Worm (Caenorhabditis elegans) whole organism, mixed stage, embryonic: ENCODE data around the gene clec-234.

Experiments used
- M03D4.4 ChIP-seq: sonication (generic microtip); optimal IDR thresholded peaks from 2 replicates; lab custom pipeline; 2017; ENCODE audit warnings: mild to moderate bottlenecking, missing genetic modification characterization, missing compliant biosample characterization
- bed-3 ChIP-seq: fragments of 200-800 bp; sonication (Bioruptor generic); optimal IDR thresholded peaks from 3 replicates; lab custom pipeline; 2018; ENCODE audit warnings: mild to moderate bottlenecking, missing genetic modification characterization, moderate library complexity, missing compliant biosample characterization
- ceh-39 ChIP-seq: fragments of 150-350 bp; optimal IDR thresholded peaks from 2 replicates; lab custom pipeline; 2014; ENCODE audit warnings: missing biosample characterization, missing genetic modification characterization
- ceh-43 ChIP-seq: fragments of 200-800 bp; sonication (Bioruptor generic); optimal IDR thresholded peaks from 2 replicates; lab custom pipeline; 2018; ENCODE audit warnings: mild to moderate bottlenecking, missing genetic modification characterization, moderate library complexity, missing compliant biosample characterization
- ceh-83 ChIP-seq: fragments of 200-800 bp; sonication (Bioruptor generic); optimal IDR thresholded peaks from 2 replicates; lab custom pipeline; 2018; ENCODE audit warnings: mild to moderate bottlenecking, missing genetic modification characterization, missing compliant biosample characterization
- ces-1 ChIP-seq: fragments of 150-350 bp; optimal IDR thresholded peaks from 2 replicates; lab custom pipeline; 2014; ENCODE audit warnings: missing biosample characterization, missing genetic modification reagents, missing genetic modification characterization
- cnd-1 ChIP-seq: fragments of 200-800 bp; sonication (Bioruptor generic); optimal IDR thresholded peaks from 2 replicates; lab custom pipeline; 2018; ENCODE audit warnings: mild to moderate bottlenecking, missing genetic modification characterization, missing compliant biosample characterization
- drap-1 ChIP-seq: fragments of 200-800 bp; sonication (Bioruptor generic); optimal IDR thresholded peaks from 3 replicates; lab custom pipeline; 2018; ENCODE audit warnings: mild to moderate bottlenecking, missing genetic modification characterization, missing compliant biosample characterization
- elt-1 ChIP-seq: sonication (generic microtip); optimal IDR thresholded peaks from 2 replicates; lab custom pipeline; 2017; ENCODE audit warnings: missing genetic modification characterization, mild to moderate bottlenecking, missing compliant biosample characterization, antibody characterized with exemption, moderate library complexity, borderline replicate concordance; ENCODE audit not compliant: insufficient read depth
- elt-3 ChIP-seq: fragments of 150-350 bp; optimal IDR thresholded peaks from 2 replicates; lab custom pipeline; 2014; ENCODE audit warnings: missing biosample characterization, missing genetic modification characterization
- ham-2 ChIP-seq: fragments of 200-800 bp; sonication (Bioruptor generic); optimal IDR thresholded peaks from 2 replicates; lab custom pipeline; 2018; ENCODE audit warnings: mild to moderate bottlenecking, missing genetic modification characterization, missing compliant biosample characterization
- hlh-1 ChIP-seq: fragments of 150-350 bp; optimal IDR thresholded peaks from 2 replicates; lab custom pipeline; 2014; ENCODE audit warnings: missing biosample characterization, missing genetic modification reagents, missing genetic modification characterization
- lin-13 ChIP-seq: fragments of 150-350 bp; optimal IDR thresholded peaks from 2 replicates; lab custom pipeline; 2014; ENCODE audit warnings: missing biosample characterization, missing genetic modification characterization
- lin-32 ChIP-seq: fragments of 200-800 bp; sonication (Bioruptor generic); optimal IDR thresholded peaks from 2 replicates; lab custom pipeline; 2018; ENCODE audit warnings: mild to moderate bottlenecking, missing genetic modification characterization, missing compliant biosample characterization
- lsy-2 ChIP-seq: fragments of 150-350 bp; optimal IDR thresholded peaks from 2 replicates; lab custom pipeline; 2014; ENCODE audit warnings: missing biosample characterization, missing genetic modification characterization
- mab-5 ChIP-seq: fragments of 150-350 bp; optimal IDR thresholded peaks from 2 replicates; lab custom pipeline; 2014; ENCODE audit warnings: missing biosample characterization, missing genetic modification characterization
- mep-1 ChIP-seq: fragments of 150-350 bp; optimal IDR thresholded peaks from 2 replicates; lab custom pipeline; 2017; ENCODE audit warnings: missing biosample characterization, missing genetic modification reagents, missing genetic modification characterization, inconsistent platforms
- nhr-12 ChIP-seq: fragments of 150-350 bp; optimal IDR thresholded peaks from 2 replicates; lab custom pipeline; 2014; ENCODE audit warnings: missing biosample characterization, missing genetic modification characterization
- nhr-2 ChIP-seq: fragments of 150-350 bp; optimal IDR thresholded peaks from 2 replicates; lab custom pipeline; 2014; ENCODE audit warnings: missing biosample characterization, missing genetic modification characterization
- nhr-237 ChIP-seq: fragments of 150-350 bp; optimal IDR thresholded peaks from 2 replicates; lab custom pipeline; 2014; ENCODE audit warnings: missing biosample characterization, missing genetic modification characterization
- nhr-76 ChIP-seq: sonication (generic microtip); optimal IDR thresholded peaks from 2 replicates; lab custom pipeline; 2017; ENCODE audit warnings: missing biosample characterization, missing genetic modification characterization
- pha-4 ChIP-seq: fragments of 150-350 bp; optimal IDR thresholded peaks from 2 replicates; lab custom pipeline; 2018; ENCODE audit warnings: missing biosample characterization, missing genetic modification reagents, missing genetic modification characterization
- sem-2 ChIP-seq: fragments of 200-800 bp; sonication (Bioruptor generic); optimal IDR thresholded peaks from 2 replicates; lab custom pipeline; 2018; ENCODE audit warnings: mild to moderate bottlenecking, missing genetic modification characterization, missing compliant biosample characterization
- snpc-4 ChIP-seq: fragments of 150-350 bp; optimal IDR thresholded peaks from 2 replicates; lab custom pipeline; 2014; ENCODE audit warnings: missing biosample characterization, missing genetic modification characterization
- sptf-1 ChIP-seq: sonication (generic microtip); optimal IDR thresholded peaks from 2 replicates; lab custom pipeline; 2017; ENCODE audit warnings: mild to moderate bottlenecking, missing genetic modification characterization, moderate library complexity, missing compliant biosample characterization
- tbx-8 ChIP-seq: fragments of 200-800 bp; sonication (Bioruptor generic); optimal IDR thresholded peaks from 2 replicates; lab custom pipeline; 2018; ENCODE audit warnings: mild to moderate bottlenecking, missing genetic modification characterization, moderate library complexity, missing compliant biosample characterization
- unc-39 ChIP-seq: fragments of 150-350 bp; optimal IDR thresholded peaks from 2 replicates; lab custom pipeline; 2014; ENCODE audit warnings: missing biosample characterization, missing genetic modification characterization
- unc-62 ChIP-seq: fragments of 150-350 bp; optimal IDR thresholded peaks from 2 replicates; lab custom pipeline; 2014; ENCODE audit warnings: missing biosample characterization, missing genetic modification reagents, missing genetic modification characterization
- zip-8 ChIP-seq: fragments of 150-350 bp; optimal IDR thresholded peaks from 2 replicates; lab custom pipeline; 2014; ENCODE audit warnings: missing biosample characterization, missing genetic modification characterization
- ztf-11 ChIP-seq: fragments of 150-350 bp; optimal IDR thresholded peaks from 2 replicates; lab custom pipeline; 2014; ENCODE audit warnings: missing biosample characterization, missing genetic modification characterization

The clec-234 gene

ce11 chrV:16406357-16406756 is 27.0 kb downstream of the clec-234 start:
- TF ChIP-seq nhr-76 (tag; lab: Kevin White, UChicago), result no peak
- peak; percentile 57 for TF ChIP-seq zip-8 (tag; lab: Kevin White, UChicago)

DNA sequence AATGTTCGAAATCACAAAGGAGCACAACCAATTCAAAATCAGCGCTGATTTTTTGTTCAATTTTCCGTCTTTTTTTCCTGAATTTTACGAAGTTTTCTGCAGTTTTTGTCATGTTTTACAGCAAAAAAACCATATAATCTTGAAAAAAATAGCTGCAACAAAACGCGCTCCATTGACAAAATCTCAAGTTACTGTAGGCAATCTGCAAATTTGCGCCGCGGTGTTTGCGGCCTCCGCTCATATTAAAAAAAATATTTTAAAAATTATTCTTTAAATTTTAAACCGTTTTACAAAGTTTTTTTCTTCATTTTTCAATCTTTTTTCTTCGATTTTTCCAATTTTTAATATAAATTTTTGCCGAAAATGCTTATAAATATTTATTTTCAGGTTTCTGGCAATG is 28.0 kb downstream of the clec-234 start:
- TF ChIP-seq lsy-2 (tag; lab: Kevin White, UChicago) (no peak), ces-1 (no peak), ztf-11 (tag; lab: Kevin White, UChicago) (no peak), sem-2 (GFP tag; lab: Kevin White, UChicago) (no peak), ceh-39 (no peak)

DNA sequence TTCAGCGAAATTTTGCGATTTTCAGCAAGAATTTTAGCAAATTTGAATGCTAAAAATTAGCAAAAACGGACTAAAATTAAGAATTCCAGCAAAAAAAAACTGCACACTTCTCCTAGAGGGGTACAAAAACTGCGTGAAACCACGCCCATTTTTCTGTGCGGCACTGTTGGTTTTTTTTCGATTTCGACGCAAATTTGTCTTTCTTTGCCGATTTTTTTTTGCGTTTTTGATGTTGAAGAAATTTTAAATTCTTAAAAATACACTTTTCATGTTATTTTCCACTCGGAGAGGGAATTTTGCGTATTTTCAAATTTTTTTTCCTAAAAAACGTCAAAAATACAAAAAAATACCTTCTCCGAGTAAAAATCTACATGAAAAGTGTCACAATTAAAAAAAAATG is 29.4 kb downstream of the clec-234 start, which contains the start of gene syp-1:
TSS of gene syp-1 (plus strand) at position 301 of the 400 bp plus-strand sequence.
- TF ChIP-seq tbx-8 (GFP tag; lab: Kevin White, UChicago) (no peak), elt-1 (tag; lab: Kevin White, UChicago) (no peak), ces-1 (no peak), unc-62 (GFP tag; lab: Kevin White, UChicago) (no peak), zip-8 (tag; lab: Kevin White, UChicago) (no peak)

- peak; percentile 38 for TF ChIP-seq sptf-1 (tag; lab: Kevin White, UChicago)
- TF ChIP-seq nhr-237, result peak; percentile 47
- no peak for TF ChIP-seq cnd-1 (tag; lab: Kevin White, UChicago)
- peak; percentile 17 for TF ChIP-seq mep-1
- TF ChIP-seq unc-39 (tag; lab: Kevin White, UChicago), result no peak
- no peak for TF ChIP-seq nhr-76 (tag; lab: Kevin White, UChicago)
- TF ChIP-seq ceh-43 (GFP tag; lab: Kevin White, UChicago), result peak; percentile 21
- no peak for TF ChIP-seq mab-5 (tag; lab: Kevin White, UChicago)
- no peak for TF ChIP-seq ceh-83
- TF ChIP-seq elt-1 (tag; lab: Kevin White, UChicago), result no peak
- no peak for TF ChIP-seq elt-3 (tag; lab: Kevin White, UChicago)
- peak; percentile 22 for TF ChIP-seq lin-13
- peak; percentile 59 for TF ChIP-seq lsy-2 (tag; lab: Kevin White, UChicago)
- TF ChIP-seq ces-1, result peak; percentile 52
- no peak for TF ChIP-seq lin-32
Observed at ce11 chrV:16401519-16401918, 31.9 kb downstream of the clec-234 start, which contains the start of gene F13A7.14. F13A7.14 (plus strand) TSS chrV:16401891.

DNA sequence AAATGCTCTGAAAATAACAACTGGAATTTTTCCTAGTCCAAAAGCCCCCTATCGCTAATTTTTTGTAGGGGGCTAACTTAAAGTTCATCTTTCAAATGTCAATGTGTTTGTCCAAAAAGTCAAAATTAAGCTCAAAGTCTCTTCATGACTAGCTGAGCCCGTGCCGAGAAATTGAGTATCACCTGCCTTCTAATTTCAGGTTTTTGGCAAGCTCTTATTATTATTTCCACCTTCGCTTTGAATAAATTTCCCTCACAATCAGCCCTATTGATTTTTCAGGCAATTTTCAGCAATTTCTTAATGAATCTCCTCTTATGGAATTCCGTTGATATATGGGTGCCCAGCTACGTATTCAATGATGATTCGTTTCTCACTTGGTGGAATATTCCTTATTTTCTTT is 34.0 kb downstream of the clec-234 start, which contains the start of gene sre-36:
TSS of gene sre-36 (plus strand) at position 301 of the 400 bp plus-strand sequence.
- TF ChIP-seq lsy-2 (tag; lab: Kevin White, UChicago) (no peak), nhr-2 (tag; lab: Kevin White, UChicago) (no peak), mep-1 (no peak), lin-13 (no peak), nhr-12 (tag; lab: Kevin White, UChicago) (no peak), sptf-1 (tag; lab: Kevin White, UChicago) (no peak), snpc-4 (tag; lab: Kevin White, UChicago) (no peak), nhr-237 (no peak), cnd-1 (tag; lab: Kevin White, UChicago) (no peak), sem-2 (GFP tag; lab: Kevin White, UChicago) (no peak)

ce11 chrV:16395739-16396138 is 37.6 kb downstream of the clec-234 start, which contains the start of gene F13A7.12:
F13A7.12 (plus strand) TSS chrV:16396039.
- TF ChIP-seq drap-1 (no peak), nhr-12 (tag; lab: Kevin White, UChicago) (no peak), zip-8 (tag; lab: Kevin White, UChicago) (no peak), hlh-1 (tag; lab: Kevin White, UChicago) (no peak), mab-5 (tag; lab: Kevin White, UChicago) (no peak), cnd-1 (tag; lab: Kevin White, UChicago) (no peak), nhr-76 (tag; lab: Kevin White, UChicago) (no peak), bed-3 (no peak), ztf-11 (tag; lab: Kevin White, UChicago) (no peak), unc-39 (tag; lab: Kevin White, UChicago) (no peak), M03D4.4 (tag; lab: Kevin White, UChicago) (no peak), pha-4 (no peak), snpc-4 (tag; lab: Kevin White, UChicago) (no peak), nhr-2 (tag; lab: Kevin White, UChicago) (no peak), sem-2 (GFP tag; lab: Kevin White, UChicago) (no peak), lin-32 (no peak), ham-2 (GFP tag; lab: Kevin White, UChicago) (no peak), unc-62 (GFP tag; lab: Kevin White, UChicago) (no peak)
